Fruit fly (Drosophila melanogaster) whole organism, embryonic: Measurements from ENCODE around the gene Alg9.

Experiments used
- Ada2b ChIP-seq: fragments of 200-800 bp; sonication (Bioruptor generic); IDR thresholded peaks from 2 replicates; pipeline ENCODE4 v1.3.6; 2022; ENCODE audit warnings: missing biosample characterization, missing genetic modification characterization
- Adf1 ChIP-seq: fragments of 200-800 bp; sonication (Bioruptor generic); IDR thresholded peaks from 2 replicates; pipeline ENCODE4 v1.3.6; 2022; ENCODE audit warnings: missing biosample characterization, missing genetic modification characterization
- Antp ChIP-seq: fragments of 200-800 bp; sonication (Bioruptor generic); optimal IDR thresholded peaks from 3 replicates; lab custom pipeline; 2016; ENCODE audit warnings: missing biosample characterization, missing genetic modification characterization
- Asciz ChIP-seq: fragments of 200-800 bp; sonication (Bioruptor generic); optimal IDR thresholded peaks from 2 replicates; lab custom pipeline; 2017; ENCODE audit warnings: missing biosample characterization, mild to moderate bottlenecking, missing genetic modification characterization, missing genetic modification reagents
- BEAF-32 ChIP-seq: fragments of 200-800 bp; sonication (Bioruptor generic); optimal IDR thresholded peaks from 3 replicates; lab custom pipeline; 2017; ENCODE audit warnings: missing biosample characterization, missing genetic modification characterization, mild to moderate bottlenecking, moderate library complexity, missing genetic modification reagents
- Blimp-1 ChIP-seq: fragments of 200-800 bp; sonication (Bioruptor generic); optimal IDR thresholded peaks from 3 replicates; lab custom pipeline; 2018; ENCODE audit warnings: missing biosample characterization, missing genetic modification characterization, mild to moderate bottlenecking, moderate library complexity, missing genetic modification reagents
- BtbVII ChIP-seq: fragments of 200-800 bp; sonication (Bioruptor generic); optimal IDR thresholded peaks from 3 replicates; lab custom pipeline; 2017; ENCODE audit warnings: missing biosample characterization, mild to moderate bottlenecking, missing genetic modification characterization
- CG10267 ChIP-seq: fragments of 200-800 bp; sonication (Bioruptor generic); optimal IDR thresholded peaks from 2 replicates; lab custom pipeline; 2018; ENCODE audit warnings: missing biosample characterization, mild to moderate bottlenecking, missing genetic modification characterization, moderate library complexity
- CG11723 ChIP-seq: fragments of 200-800 bp; sonication (Bioruptor generic); optimal IDR thresholded peaks from 2 replicates; lab custom pipeline; 2017; ENCODE audit warnings: missing biosample characterization, mild to moderate bottlenecking, missing genetic modification characterization
- CG14710 ChIP-seq: fragments of 200-800 bp; sonication (Bioruptor generic); optimal IDR thresholded peaks from 3 replicates; lab custom pipeline; 2019; ENCODE audit warnings: missing biosample characterization, mild to moderate bottlenecking, missing genetic modification characterization, moderate library complexity
- CG15011 ChIP-seq: fragments of 200-800 bp; sonication (Bioruptor generic); optimal IDR thresholded peaks from 3 replicates; lab custom pipeline; 2018; ENCODE audit warnings: missing biosample characterization, mild to moderate bottlenecking, missing genetic modification characterization
- CG17361 ChIP-seq: fragments of 200-800 bp; sonication (Bioruptor generic); IDR thresholded peaks from 3 replicates; pipeline ENCODE4 v1.3.6; 2022; ENCODE audit warnings: missing biosample characterization, missing genetic modification characterization
- CG2116 ChIP-seq: fragments of 200-800 bp; sonication (Bioruptor generic); optimal IDR thresholded peaks from 3 replicates; lab custom pipeline; 2018; ENCODE audit warnings: missing biosample characterization, mild to moderate bottlenecking, missing genetic modification characterization
- CG2875 ChIP-seq: fragments of 200-800 bp; sonication (Bioruptor generic); optimal IDR thresholded peaks from 2 replicates; lab custom pipeline; 2017; ENCODE audit warnings: missing biosample characterization, mild to moderate bottlenecking, missing genetic modification characterization, missing genetic modification reagents
- CG3065 ChIP-seq: fragments of 200-800 bp; sonication (Bioruptor generic); optimal IDR thresholded peaks from 2 replicates; lab custom pipeline; 2016; ENCODE audit warnings: missing biosample characterization, missing genetic modification characterization
- CG32532 ChIP-seq: fragments of 200-800 bp; sonication (Bioruptor generic); IDR thresholded peaks from 2 replicates; pipeline ENCODE4 v1.3.6; 2022; ENCODE audit warnings: missing biosample characterization, missing genetic modification characterization
- CG32767 ChIP-seq: fragments of 200-800 bp; sonication (Bioruptor generic); IDR thresholded peaks from 2 replicates; pipeline ENCODE4 v1.3.6; 2022; ENCODE audit warnings: missing biosample characterization, missing genetic modification characterization
- CG34422 ChIP-seq: fragments of 200-800 bp; sonication (Bioruptor generic); IDR thresholded peaks from 3 replicates; pipeline ENCODE4 v1.3.6; 2022; ENCODE audit warnings: missing biosample characterization, missing genetic modification characterization
- CG8924 ChIP-seq: fragments of 200-800 bp; optimal IDR thresholded peaks from 3 replicates; lab custom pipeline; 2019; ENCODE audit warnings: missing biosample characterization, mild to moderate bottlenecking, missing genetic modification characterization, moderate library complexity
- CG9797 ChIP-seq: fragments of 200-800 bp; sonication (Bioruptor generic); optimal IDR thresholded peaks from 3 replicates; lab custom pipeline; 2018; ENCODE audit warnings: missing biosample characterization, mild to moderate bottlenecking, missing genetic modification characterization
- Camta ChIP-seq: fragments of 200-800 bp; sonication (Bioruptor generic); optimal IDR thresholded peaks from 2 replicates; lab custom pipeline; 2016; ENCODE audit warnings: missing biosample characterization, missing genetic modification characterization
- Dip2 ChIP-seq: fragments of 200-800 bp; sonication (Bioruptor generic); IDR thresholded peaks from 2 replicates; pipeline ENCODE4 v1.3.6; 2022; ENCODE audit warnings: missing biosample characterization, missing genetic modification characterization
- Dref ChIP-seq: fragments of 200-800 bp; sonication (Bioruptor generic); IDR thresholded peaks from 2 replicates; pipeline ENCODE4 v1.3.6; 2022; ENCODE audit warnings: missing biosample characterization, missing genetic modification characterization
- E2f2 ChIP-seq: fragments of 200-800 bp; sonication (Bioruptor generic); IDR thresholded peaks from 2 replicates; pipeline ENCODE4 v1.3.6; 2022; ENCODE audit warnings: missing biosample characterization, missing genetic modification characterization
- Eip74EF ChIP-seq, 2 experiments: fragments of 200-800 bp in 1 of 2; fragments of >200 bp in 1 of 2; sonication (Bioruptor generic) in 1 of 2; optimal IDR thresholded peaks; 2 replicates each; lab custom pipeline; 2017 to 2019; ENCODE audit warnings: missing biosample characterization in 2 of 2, missing genetic modification characterization in 2 of 2, mild to moderate bottlenecking in 1 of 2, moderate library complexity in 1 of 2
- Ets97D ChIP-seq: fragments of 200-800 bp; sonication (Bioruptor generic); optimal IDR thresholded peaks from 3 replicates; lab custom pipeline; 2016; ENCODE audit warnings: missing biosample characterization, missing genetic modification characterization
- Fer1 ChIP-seq: fragments of 200-800 bp; sonication (Bioruptor generic); optimal IDR thresholded peaks from 2 replicates; lab custom pipeline; 2017; ENCODE audit warnings: missing biosample characterization, mild to moderate bottlenecking, missing genetic modification characterization
- HmgD ChIP-seq: fragments of 200-800 bp; sonication (Bioruptor generic); optimal IDR thresholded peaks from 3 replicates; lab custom pipeline; 2016; ENCODE audit warnings: missing biosample characterization, missing genetic modification characterization
- Jarid2 ChIP-seq: fragments of 200-800 bp; sonication (Bioruptor generic); optimal IDR thresholded peaks from 3 replicates; lab custom pipeline; 2017; ENCODE audit warnings: mild to moderate bottlenecking, missing biosample characterization, missing genetic modification reagents, missing genetic modification characterization
- Lhr ChIP-seq: fragments of 200-800 bp; sonication (Bioruptor generic); optimal IDR thresholded peaks from 3 replicates; lab custom pipeline; 2017; ENCODE audit warnings: mild to moderate bottlenecking, missing biosample characterization, missing genetic modification reagents, missing genetic modification characterization
- MBD-R2 ChIP-seq: fragments of 200-800 bp; sonication (Bioruptor generic); IDR thresholded peaks from 2 replicates; pipeline ENCODE4 v1.3.6; 2022; ENCODE audit warnings: missing biosample characterization, missing genetic modification characterization
- Med ChIP-seq: fragments of 200-800 bp; sonication (Bioruptor generic); peaks from one replicate; lab custom pipeline; 2016; ENCODE audit warnings: missing biosample characterization, missing genetic modification characterization, mild to moderate bottlenecking, inconsistent platforms, moderate library complexity
- Myb ChIP-seq: fragments of 200-800 bp; sonication (Bioruptor generic); optimal IDR thresholded peaks from 2 replicates; lab custom pipeline; 2016; ENCODE audit warnings: missing biosample characterization, missing genetic modification characterization
- Opbp ChIP-seq: fragments of 200-800 bp; sonication (Bioruptor generic); IDR thresholded peaks from 3 replicates; pipeline ENCODE4 v1.3.6; 2022; ENCODE audit warnings: missing biosample characterization, missing genetic modification characterization; ENCODE audit not compliant: partially characterized antibody
- TFAM ChIP-seq: fragments of 200-800 bp; sonication (Bioruptor generic); optimal IDR thresholded peaks from 2 replicates; lab custom pipeline; 2017; ENCODE audit warnings: missing biosample characterization, missing genetic modification characterization, inconsistent platforms
- croc ChIP-seq: fragments of 200-800 bp; sonication (Bioruptor generic); conservative IDR thresholded peaks from 3 replicates; pipeline ENCODE4 v1.3.6; 2022; ENCODE audit warnings: missing biosample characterization, missing genetic modification characterization
- crp ChIP-seq, 2 experiments: fragments of 200-800 bp; sonication (Bioruptor generic); optimal IDR thresholded peaks; 2 replicates in 1 of 2; 3 replicates in 1 of 2; lab custom pipeline; 2017; ENCODE audit warnings: missing biosample characterization in 2 of 2, missing genetic modification characterization in 2 of 2, mild to moderate bottlenecking in 1 of 2, moderate library complexity in 1 of 2
- esg ChIP-seq: fragments of 200-800 bp; sonication (Bioruptor generic); conservative IDR thresholded peaks from 2 replicates; pipeline ENCODE4 v1.3.6; 2022; ENCODE audit warnings: missing biosample characterization, missing genetic modification characterization
- gsb-n ChIP-seq: fragments of 200-800 bp; sonication (Bioruptor generic); optimal IDR thresholded peaks from 3 replicates; lab custom pipeline; 2018; ENCODE audit warnings: missing biosample characterization, mild to moderate bottlenecking, missing genetic modification characterization
- h ChIP-seq: fragments of >200 bp; optimal IDR thresholded peaks from 2 replicates; lab custom pipeline; 2017
- jing ChIP-seq: fragments of 200-800 bp; sonication (Bioruptor generic); optimal IDR thresholded peaks from 2 replicates; lab custom pipeline; 2018; ENCODE audit warnings: missing biosample characterization, mild to moderate bottlenecking, missing genetic modification characterization
- kni ChIP-seq: fragments of 200-800 bp; sonication (Bioruptor generic); optimal IDR thresholded peaks from 3 replicates; lab custom pipeline; 2017; ENCODE audit warnings: mild to moderate bottlenecking, missing biosample characterization, missing genetic modification reagents, missing genetic modification characterization
- lbe ChIP-seq: fragments of 200-800 bp; sonication (Bioruptor generic); optimal IDR thresholded peaks from 2 replicates; lab custom pipeline; 2016; ENCODE audit warnings: missing biosample characterization, mild to moderate bottlenecking, missing genetic modification characterization
- nau ChIP-seq: fragments of 200-800 bp; sonication (Bioruptor generic); optimal IDR thresholded peaks from 3 replicates; lab custom pipeline; 2017; ENCODE audit warnings: missing biosample characterization, mild to moderate bottlenecking, missing genetic modification characterization, missing genetic modification reagents
- otp ChIP-seq: fragments of 200-800 bp; sonication (Bioruptor generic); IDR thresholded peaks from 3 replicates; pipeline ENCODE4, ENCODE4 v1.3.6; 2022; ENCODE audit warnings: missing biosample characterization, missing genetic modification characterization
- phol ChIP-seq: fragments of 200-800 bp; sonication (Bioruptor generic); optimal IDR thresholded peaks from 3 replicates; lab custom pipeline; 2018; ENCODE audit warnings: missing biosample characterization, mild to moderate bottlenecking, missing genetic modification characterization, moderate library complexity
- pzg ChIP-seq: fragments of 200-800 bp; sonication (Bioruptor generic); optimal IDR thresholded peaks from 3 replicates; lab custom pipeline; 2018; ENCODE audit warnings: missing biosample characterization, mild to moderate bottlenecking, missing genetic modification characterization, moderate library complexity
- row ChIP-seq: fragments of 200-800 bp; sonication (Bioruptor generic); IDR thresholded peaks from 3 replicates; pipeline ENCODE4 v1.3.6; 2022; ENCODE audit warnings: missing biosample characterization, missing genetic modification characterization
- sisA ChIP-seq: fragments of 200-800 bp; sonication (Bioruptor generic); IDR thresholded peaks from 2 replicates; pipeline ENCODE4 v1.3.6; 2022; ENCODE audit warnings: missing biosample characterization, missing genetic modification characterization
- trem ChIP-seq: fragments of 200-800 bp; optimal IDR thresholded peaks from 3 replicates; lab custom pipeline; 2019; ENCODE audit warnings: missing biosample characterization, mild to moderate bottlenecking, missing genetic modification characterization, moderate library complexity
- zfh2 ChIP-seq: fragments of 200-800 bp; sonication (Bioruptor generic); optimal IDR thresholded peaks from 2 replicates; lab custom pipeline; 2016; ENCODE audit warnings: missing biosample characterization, missing genetic modification characterization

Gene Alg9

dm6 chr3R:25235362-25235761 lies 14.0 kb downstream of the Alg9 start, which contains the start of gene Sil1 (continued):
- TF ChIP-seq HmgD = no peak
- peak; percentile 89 for TF ChIP-seq E2f2 (GFP tag; lab: Robert Waterston, UW)
- no peak for TF ChIP-seq Eip74EF (GFP tag; optimal IDR thresholded peaks at IDR 0.05; lab: Kevin White, UChicago)
- no peak for TF ChIP-seq CG34422 (GFP tag; lab: Robert Waterston, UW)
- no peak for TF ChIP-seq gsb-n (tag; lab: Kevin White, UChicago)
- no peak for TF ChIP-seq zfh2 (GFP tag; lab: Kevin White, UChicago)
- no peak for TF ChIP-seq nau
- TF ChIP-seq MBD-R2 (GFP tag; lab: Robert Waterston, UW) = peak; percentile 32; the same call in 1 of the 2 replicates
- no peak for TF ChIP-seq sisA
- TF ChIP-seq jing (GFP tag; lab: Kevin White, UChicago) = no peak
- TF ChIP-seq trem (tag; lab: Kevin White, UChicago) = peak; percentile 45
- TF ChIP-seq Dip2 (GFP tag; lab: Robert Waterston, UW) = no peak
- TF ChIP-seq CG2116 (GFP tag; lab: Kevin White, UChicago) = peak; percentile 26
- TF ChIP-seq Dref (GFP tag; lab: Robert Waterston, UW) = peak; percentile 22; the same call in 1 of the 2 replicates
- TF ChIP-seq CG3065 (GFP tag; lab: Kevin White, UChicago) = no peak
- TF ChIP-seq Blimp-1 (GFP tag; lab: Kevin White, UChicago) = no peak
- peak; percentile 27 for TF ChIP-seq Med (GFP tag; lab: Kevin White, UChicago)
- TF ChIP-seq BtbVII (GFP tag; lab: Kevin White, UChicago) = no peak
- TF ChIP-seq Antp = no peak
- no peak for TF ChIP-seq Camta (GFP tag; lab: Kevin White, UChicago)
- TF ChIP-seq kni (GFP tag; lab: Kevin White, UChicago) = no peak
- peak; percentile 21 for TF ChIP-seq CG10267 (tag; lab: Kevin White, UChicago)
- TF ChIP-seq phol (tag; lab: Kevin White, UChicago) = no peak
- no peak for TF ChIP-seq Lhr
- no peak for TF ChIP-seq CG2875 (GFP tag; lab: Kevin White, UChicago)
- TF ChIP-seq croc = no peak
- TF ChIP-seq crp (GFP tag; optimal IDR thresholded peaks at IDR 0.05; lab: Kevin White, UChicago) = no peak
- TF ChIP-seq CG8924 (tag; lab: Kevin White, UChicago) = no peak
- 0 out of 3 replicates have a peak, but pooled peaks have one; percentile 5 for TF ChIP-seq row
- no peak for TF ChIP-seq Fer1 (GFP tag; lab: Kevin White, UChicago)
- peak; percentile 40 for TF ChIP-seq BEAF-32 (GFP tag; lab: Kevin White, UChicago)
- no peak for TF ChIP-seq CG32532 (GFP tag; lab: Robert Waterston, UW)
- TF ChIP-seq Ada2b (GFP tag; lab: Robert Waterston, UW) = no peak
- no peak for TF ChIP-seq Adf1 (GFP tag; lab: Robert Waterston, UW)
- TF ChIP-seq CG14710 (tag; lab: Kevin White, UChicago) = peak; percentile 22
- TF ChIP-seq Opbp (GFP tag; lab: Robert Waterston, UW) = no peak
- TF ChIP-seq TFAM = no peak
- TF ChIP-seq CG15011 (GFP tag; lab: Kevin White, UChicago) = no peak
- TF ChIP-seq pzg (GFP tag; lab: Kevin White, UChicago) = peak; percentile 66
- no peak for TF ChIP-seq Jarid2
- no peak for TF ChIP-seq CG11723
- no peak for TF ChIP-seq CG32767 (GFP tag; lab: Robert Waterston, UW)
- peak; percentile 75 for TF ChIP-seq CG9797 (GFP tag; lab: Kevin White, UChicago)
- TF ChIP-seq CG17361 (GFP tag; lab: Robert Waterston, UW) = no peak
- TF ChIP-seq Myb = peak; percentile 93
- TF ChIP-seq Asciz (GFP tag; lab: Kevin White, UChicago) = no peak
- TF ChIP-seq h (lab: Kevin White, UChicago) = no peak
- TF ChIP-seq otp = no peak
- TF ChIP-seq Ets97D = peak; percentile 18
- TF ChIP-seq lbe (GFP tag; lab: Kevin White, UChicago) = no peak
- TF ChIP-seq esg = no peak
